Worm (Caenorhabditis elegans) whole organism, L1 larva: ENCODE measurements around the gene srh-187.
"Not testable (repeated sequence)": the region's sequence is repeated elsewhere in the genome, so short reads cannot be mapped to it uniquely, and the experiment has no call there.

ENCODE experiments used
- F16B12.6 ChIP-seq: fragments of 150-350 bp; optimal IDR thresholded peaks from 2 replicates; lab custom pipeline; 2014; ENCODE audit warnings: missing biosample characterization, missing genetic modification characterization
- blmp-1 ChIP-seq: fragments of 150-350 bp; optimal IDR thresholded peaks from 2 replicates; lab custom pipeline; 2014; ENCODE audit warnings: missing biosample characterization, missing genetic modification characterization
- ceh-8 ChIP-seq: fragments of 200-800 bp; sonication (Bioruptor generic); optimal IDR thresholded peaks from 2 replicates; lab custom pipeline; 2018; ENCODE audit warnings: mild to moderate bottlenecking, missing genetic modification characterization, moderate library complexity, missing compliant biosample characterization
- ceh-90 ChIP-seq: sonication (generic microtip); optimal IDR thresholded peaks from 2 replicates; lab custom pipeline; 2016; ENCODE audit warnings: missing genetic modification characterization, missing compliant biosample characterization
- efl-3 ChIP-seq: fragments of 200-800 bp; sonication (Bioruptor generic); optimal IDR thresholded peaks from 2 replicates; lab custom pipeline; 2018; ENCODE audit warnings: mild to moderate bottlenecking, missing genetic modification characterization, missing compliant biosample characterization
- egl-13 ChIP-seq: sonication (generic microtip); optimal IDR thresholded peaks from 2 replicates; lab custom pipeline; 2016; ENCODE audit warnings: missing genotype, missing genetic modification reagents, missing genetic modification characterization, missing compliant biosample characterization
- elt-2 ChIP-seq: sonication (generic microtip); optimal IDR thresholded peaks from 2 replicates; lab custom pipeline; 2016; ENCODE audit warnings: missing genetic modification characterization, mild to moderate bottlenecking, inconsistent platforms, missing compliant biosample characterization, missing genetic modification reagents
- ets-5 ChIP-seq: fragments of 200-800 bp; sonication (Bioruptor generic); IDR thresholded peaks from 2 replicates; pipeline ENCODE4 v1.3.6; 2022; ENCODE audit warnings: missing genetic modification characterization, missing compliant biosample characterization
- fkh-4 ChIP-seq: sonication (generic microtip); optimal IDR thresholded peaks from 2 replicates; lab custom pipeline; 2016; ENCODE audit warnings: missing compliant biosample characterization, missing genetic modification characterization, borderline replicate concordance
- fkh-8 ChIP-seq: sonication (generic microtip); optimal IDR thresholded peaks from 2 replicates; lab custom pipeline; 2016; ENCODE audit warnings: mild to moderate bottlenecking, missing genetic modification characterization, missing compliant biosample characterization
- fos-1 ChIP-seq: fragments of 150-350 bp; optimal IDR thresholded peaks from 2 replicates; lab custom pipeline; 2014; ENCODE audit warnings: missing biosample characterization, missing genetic modification characterization
- hlh-17 ChIP-seq: fragments of 200-800 bp; sonication (Bioruptor generic); optimal IDR thresholded peaks from 2 replicates; lab custom pipeline; 2018; ENCODE audit warnings: missing genetic modification characterization, mild to moderate bottlenecking, missing compliant biosample characterization, moderate library complexity, borderline replicate concordance
- hlh-4 ChIP-seq: sonication (generic microtip); optimal IDR thresholded peaks from 2 replicates; lab custom pipeline; 2016; ENCODE audit warnings: mild to moderate bottlenecking, missing genetic modification characterization, missing compliant biosample characterization
- isw-1 ChIP-seq: fragments of 200-800 bp; sonication (Bioruptor generic); IDR thresholded peaks from 2 replicates; pipeline ENCODE4 v1.3.6; 2022; ENCODE audit warnings: missing genetic modification characterization, missing compliant biosample characterization
- jun-1 ChIP-seq: fragments of 150-350 bp; optimal IDR thresholded peaks from 2 replicates; lab custom pipeline; 2014; ENCODE audit warnings: missing biosample characterization, missing genetic modification reagents, missing genetic modification characterization
- lin-15B ChIP-seq: fragments of 150-350 bp; sonication (generic microtip); optimal IDR thresholded peaks from 3 replicates; lab custom pipeline; 2014; ENCODE audit warnings: missing biosample characterization, missing genetic modification characterization
- lin-39 ChIP-seq: fragments of 150-350 bp; optimal IDR thresholded peaks from 2 replicates; lab custom pipeline; 2014; ENCODE audit warnings: missing biosample characterization, missing genetic modification reagents, missing genetic modification characterization
- lir-3 ChIP-seq: sonication (generic microtip); optimal IDR thresholded peaks from 2 replicates; lab custom pipeline; 2016; ENCODE audit warnings: mild to moderate bottlenecking, missing genetic modification characterization, moderate library complexity, missing compliant biosample characterization; ENCODE audit not compliant: poor library complexity
- lsy-2 ChIP-seq, 2 experiments: fragments of 150-350 bp; optimal IDR thresholded peaks; 2 replicates each; lab custom pipeline; 2014; ENCODE audit warnings: missing biosample characterization in 2 of 2, missing genetic modification characterization in 2 of 2
- mab-9 ChIP-seq: fragments of 200-800 bp; sonication (Bioruptor generic); IDR thresholded peaks from 2 replicates; pipeline ENCODE4 v1.3.6; 2022; ENCODE audit warnings: missing genetic modification reagents, missing genetic modification characterization, missing compliant biosample characterization
- mdl-1 ChIP-seq, 2 experiments: fragments of 150-350 bp; optimal IDR thresholded peaks; 2 replicates each; lab custom pipeline; 2014 to 2017; ENCODE audit warnings: missing biosample characterization in 2 of 2, missing genetic modification characterization in 2 of 2, inconsistent platforms in 1 of 2
- nhr-11 ChIP-seq: fragments of 150-350 bp; optimal IDR thresholded peaks from 2 replicates; lab custom pipeline; 2014; ENCODE audit warnings: missing biosample characterization, missing genetic modification characterization
- nhr-20 ChIP-seq: sonication (generic microtip); optimal IDR thresholded peaks from 2 replicates; lab custom pipeline; 2016; ENCODE audit warnings: mild to moderate bottlenecking, missing genetic modification characterization, missing compliant biosample characterization
- nhr-28 ChIP-seq: fragments of 150-350 bp; optimal IDR thresholded peaks from 2 replicates; lab custom pipeline; 2014; ENCODE audit warnings: missing biosample characterization, missing genetic modification characterization
- nhr-47 ChIP-seq: sonication (generic microtip); optimal IDR thresholded peaks from 2 replicates; lab custom pipeline; 2016; ENCODE audit warnings: mild to moderate bottlenecking, missing genetic modification characterization, moderate library complexity, missing compliant biosample characterization
- nhr-76 ChIP-seq: sonication (generic microtip); optimal IDR thresholded peaks from 2 replicates; lab custom pipeline; 2017; ENCODE audit warnings: missing biosample characterization, missing genetic modification characterization
- nhr-84 ChIP-seq: sonication (generic microtip); optimal IDR thresholded peaks from 2 replicates; lab custom pipeline; 2017; ENCODE audit warnings: missing biosample characterization, missing genetic modification characterization
- nhr-90 ChIP-seq: sonication (generic microtip); optimal IDR thresholded peaks from 2 replicates; lab custom pipeline; 2016; ENCODE audit warnings: mild to moderate bottlenecking, missing genetic modification characterization, missing compliant biosample characterization; ENCODE audit not compliant: poor library complexity
- rnt-1 ChIP-seq: sonication (generic microtip); optimal IDR thresholded peaks from 2 replicates; lab custom pipeline; 2016; ENCODE audit warnings: mild to moderate bottlenecking, missing genetic modification characterization, moderate library complexity, missing compliant biosample characterization
- skn-1 ChIP-seq: fragments of 150-350 bp; optimal IDR thresholded peaks from 2 replicates; lab custom pipeline; 2014; ENCODE audit warnings: missing biosample characterization, missing genetic modification characterization
- sox-4 ChIP-seq: sonication (generic microtip); optimal IDR thresholded peaks from 2 replicates; lab custom pipeline; 2016; ENCODE audit warnings: missing genetic modification characterization, missing compliant biosample characterization
- sptf-1 ChIP-seq: fragments of 150-350 bp; optimal IDR thresholded peaks from 2 replicates; lab custom pipeline; 2014; ENCODE audit warnings: missing biosample characterization, missing genetic modification characterization
- swsn-7 ChIP-seq: sonication (generic microtip); optimal IDR thresholded peaks from 2 replicates; lab custom pipeline; 2016; ENCODE audit warnings: missing genetic modification characterization, missing compliant biosample characterization
- tbx-2 ChIP-seq: sonication (generic microtip); optimal IDR thresholded peaks from 2 replicates; lab custom pipeline; 2016; ENCODE audit warnings: missing genetic modification characterization, missing compliant biosample characterization
- tlp-1 ChIP-seq: fragments of 150-350 bp; optimal IDR thresholded peaks from 2 replicates; lab custom pipeline; 2014; ENCODE audit warnings: missing biosample characterization, missing genetic modification characterization
- unc-130 ChIP-seq: fragments of 150-350 bp; optimal IDR thresholded peaks from 2 replicates; lab custom pipeline; 2017; ENCODE audit warnings: missing biosample characterization, missing genetic modification characterization, inconsistent platforms
- unc-98 ChIP-seq: fragments of 200-800 bp; sonication (Bioruptor generic); IDR thresholded peaks from 2 replicates; pipeline ENCODE4 v1.3.6; 2022; ENCODE audit warnings: missing genetic modification characterization, missing compliant biosample characterization
- xbp-1 ChIP-seq: sonication (generic microtip); optimal IDR thresholded peaks from 2 replicates; lab custom pipeline; 2016; ENCODE audit warnings: missing genetic modification characterization, missing compliant biosample characterization

srh-187 gene

DNA sequence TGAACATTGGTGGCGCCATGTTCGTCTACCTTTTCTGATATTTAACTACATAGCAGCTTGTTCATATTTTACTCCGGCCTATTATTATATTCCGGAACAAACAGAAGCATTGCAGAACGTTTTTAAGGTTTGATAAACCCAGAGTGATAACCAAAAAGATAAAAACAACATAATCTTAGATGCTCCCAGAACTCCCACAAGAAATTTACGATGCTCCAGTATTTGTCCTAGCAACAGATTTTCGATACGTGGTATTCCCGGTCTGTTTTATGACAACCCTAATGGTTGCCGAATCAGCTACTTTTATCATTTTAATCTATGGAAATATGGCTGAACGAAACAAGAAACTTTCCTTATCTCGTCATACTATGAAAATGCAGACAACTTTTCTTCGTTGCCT is 13.9 kb upstream of the srh-187 start:
- no peak for TF ChIP-seq tbx-2 (tag; lab: Kevin White, UChicago)
- TF ChIP-seq jun-1 (tag; lab: Kevin White, UChicago) = no peak
- TF ChIP-seq nhr-11 (tag; lab: Kevin White, UChicago) = no peak
- TF ChIP-seq nhr-20 (tag; lab: Kevin White, UChicago) = no peak
- no peak for TF ChIP-seq fkh-8
- TF ChIP-seq nhr-90 (tag; lab: Kevin White, UChicago) = no peak
- no peak for TF ChIP-seq rnt-1
- TF ChIP-seq ceh-90 (tag; lab: Kevin White, UChicago) = no peak

- TF ChIP-seq hlh-4 (tag; lab: Kevin White, UChicago) (no peak), sptf-1 (tag; lab: Kevin White, UChicago) (no peak), isw-1 (GFP tag; lab: Robert Waterston, UW) (no peak)
Observed at ce11 chrV:7352186-7353053, 12.7 kb upstream of the srh-187 start, which contains the start of the genes srh-231 and srh-275. Gene srh-231 (minus strand): TSS chrV:7352236. Gene srh-275 (plus strand): TSS chrV:7353003.

ce11 chrV:7349541-7349940 is 9.8 kb upstream of the srh-187 start, which contains the start of gene nhr-149:
Gene nhr-149 (minus strand): TSS chrV:7349641.
- TF ChIP-seq F16B12.6 (tag; lab: Kevin White, UChicago) = no peak
- no peak for TF ChIP-seq efl-3 (GFP tag; lab: Kevin White, UChicago)
- TF ChIP-seq lin-15B (tag; lab: Kevin White, UChicago) = no peak
- no peak for TF ChIP-seq ceh-8 (GFP tag; lab: Kevin White, UChicago)
- TF ChIP-seq unc-98 (GFP tag; lab: Robert Waterston, UW) = no peak
- TF ChIP-seq egl-13 (tag; lab: Kevin White, UChicago) = no peak
- TF ChIP-seq unc-130 (tag; lab: Kevin White, UChicago) = no peak
- no peak for TF ChIP-seq ets-5 (GFP tag; lab: Robert Waterston, UW)
- no peak for TF ChIP-seq lin-39 (tag; lab: Kevin White, UChicago)
- no peak for TF ChIP-seq fkh-4 (tag; lab: Kevin White, UChicago)
- TF ChIP-seq skn-1 = no peak
- no peak for TF ChIP-seq swsn-7
- TF ChIP-seq fkh-8 = no peak
- no peak for TF ChIP-seq blmp-1
- TF ChIP-seq nhr-47 (tag; lab: Kevin White, UChicago) = no peak
- TF ChIP-seq mdl-1 (tag; optimal IDR thresholded peaks at IDR 0.05; lab: Kevin White, UChicago) = no peak

DNA sequence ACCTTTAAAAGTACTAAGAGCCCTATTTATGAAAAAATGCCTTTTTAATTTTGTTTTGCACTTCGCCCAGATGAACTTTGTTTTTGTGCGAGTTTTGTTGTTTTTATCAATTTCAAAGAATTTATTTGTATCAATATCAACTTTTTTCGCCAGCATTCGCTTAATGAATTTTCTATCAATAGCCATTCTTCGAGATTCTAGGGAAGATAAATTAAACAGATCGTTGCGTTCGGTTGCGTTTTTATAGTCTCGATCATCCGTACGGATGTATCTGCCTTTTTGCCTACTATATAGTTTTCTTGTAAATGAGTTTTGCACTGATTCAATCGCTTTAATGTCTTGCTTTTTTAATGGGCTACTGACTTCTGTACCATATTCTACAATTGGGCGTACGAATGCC is 5.8 kb upstream of the srh-187 start, which contains the start of gene nhr-147:
nhr-147 (plus strand) TSS at position 301 of the 400 bp plus-strand sequence.
- TF ChIP-seq unc-98 (GFP tag; lab: Robert Waterston, UW); rnt-1; lin-39 (tag; lab: Kevin White, UChicago): not testable (repeated sequence)
- TF ChIP-seq, all 84 proteins: peak for 0; not testable (repeated sequence) for 84

- TF ChIP-seq xbp-1 (tag; lab: Kevin White, UChicago) (no peak), elt-2 (tag; lab: Kevin White, UChicago) (no peak), nhr-28 (tag; lab: Kevin White, UChicago) (no peak), lir-3 (tag; lab: Kevin White, UChicago) (no peak), sox-4 (no peak), nhr-76 (tag; lab: Kevin White, UChicago) (no peak), nhr-11 (tag; lab: Kevin White, UChicago) (no peak), hlh-17 (no peak), lin-39 (tag; lab: Kevin White, UChicago) (no peak), mab-9 (GFP tag; lab: Robert Waterston, UW) (no peak), tbx-2 (tag; lab: Kevin White, UChicago) (no peak), fos-1 (no peak), tlp-1 (no peak), nhr-84 (tag; lab: Kevin White, UChicago) (no peak), lsy-2 (tag; optimal IDR thresholded peaks at IDR 0.05; lab: Kevin White, UChicago) (no peak)
- TF ChIP-seq, all 84 proteins: peak for 0
Observed at ce11 chrV:7343522-7343921, 3.8 kb upstream of the srh-187 start, which contains the start of gene srh-244. Gene srh-244 (plus strand): TSS chrV:7343822.
